Fruit fly (Drosophila melanogaster) whole organism, larva: ENCODE results near the gene eEF1delta.

ENCODE experiments used
- noc ChIP-seq: fragments of 200-800 bp; sonication (Bioruptor generic); optimal IDR thresholded peaks from 3 replicates; lab custom pipeline; 2019; ENCODE audit warnings: missing biosample characterization, mild to moderate bottlenecking, missing genetic modification characterization, moderate library complexity

Gene eEF1delta

dm6 chr2L:10232152-10232816 is at the start of gene eEF1delta:
TSS of gene eEF1delta (plus strand) at chr2L:10232507.
- TF ChIP-seq noc = no peak

DNA sequence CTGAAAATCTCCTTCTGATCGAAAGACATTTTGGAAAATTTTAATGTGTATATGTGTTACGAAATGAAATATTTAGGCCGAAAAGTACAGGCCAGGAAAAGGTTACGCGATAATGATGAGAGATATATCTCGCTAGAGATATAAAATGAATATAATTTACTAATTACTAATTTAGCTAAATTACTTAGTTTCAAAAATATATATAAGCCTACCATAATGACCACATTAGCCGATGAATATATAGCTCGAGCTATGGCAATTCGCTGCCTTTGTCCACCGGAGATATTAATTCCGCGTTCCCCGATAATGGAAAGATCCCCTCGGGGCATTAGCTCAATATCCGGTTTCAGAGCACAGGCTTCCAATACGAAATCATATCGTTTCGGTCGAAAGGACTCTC is 40.9 kb upstream of the eEF1delta start, which contains the start of gene Fum4:
TSS of gene Fum4 (minus strand) at position 101 of the 400 bp plus-strand sequence.
- no peak for TF ChIP-seq noc

- TF ChIP-seq noc = no peak
These were observed 33.4 kb upstream of the eEF1delta start, which contains the start of gene Sur for dm6 chr2L:10198911-10199310. TSS of gene Sur (minus strand) at chr2L:10199117.

DNA sequence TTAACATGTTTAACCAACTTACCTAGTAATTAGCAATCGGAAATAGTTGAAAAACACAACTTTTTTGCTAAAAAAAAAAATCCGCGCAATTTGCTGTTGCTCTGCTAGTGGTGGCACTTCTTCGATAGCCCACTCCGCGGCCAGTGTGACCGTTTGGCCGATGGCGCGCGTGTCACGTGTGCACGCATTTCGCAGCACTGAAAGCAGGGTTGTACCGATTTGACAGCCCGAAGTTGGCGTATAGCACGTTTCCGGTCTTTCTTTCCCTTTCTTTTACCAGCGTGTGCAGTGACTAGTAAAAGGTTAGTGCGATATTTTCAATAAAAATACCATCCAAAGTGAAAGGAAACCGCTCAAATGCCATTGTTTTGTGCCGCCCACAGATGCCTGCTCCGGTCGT is 31.5 kb upstream of the eEF1delta start, which contains the start of the genes Ripalpha and RpL7:
TSS of gene Ripalpha (minus strand) at position 128 of the 400 bp plus-strand sequence.
TSS of gene RpL7 (plus strand) at position 158 of the 400 bp plus-strand sequence.
- TF ChIP-seq noc = peak; percentile 88

DNA sequence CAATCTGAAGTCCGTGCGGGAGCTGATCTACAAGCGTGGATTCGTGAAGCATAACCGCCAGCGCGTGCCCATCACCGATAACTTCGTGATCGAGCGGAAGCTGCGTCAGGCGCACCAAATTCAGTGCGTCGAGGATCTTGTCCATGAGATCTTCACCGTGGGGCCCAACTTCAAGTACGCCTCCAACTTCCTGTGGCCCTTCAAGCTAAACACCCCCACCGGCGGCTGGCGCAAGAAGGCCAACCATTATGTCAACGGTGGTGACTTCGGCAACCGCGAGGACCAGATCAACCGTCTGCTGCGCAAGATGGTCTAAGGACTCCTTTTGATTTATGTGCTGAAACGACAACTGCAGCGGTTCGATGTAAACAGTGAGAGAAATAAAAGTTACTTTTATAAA is 30.6 kb upstream of the eEF1delta start:
- no peak for TF ChIP-seq noc

- TF ChIP-seq noc = peak; percentile 13
These were observed 28.3 kb upstream of the eEF1delta start, which contains the start of gene CG34159 for dm6 chr2L:10203933-10204509. TSS of gene CG34159 (minus strand) at chr2L:10204317.

dm6 chr2L:10205940-10206339 is 26.4 kb upstream of the eEF1delta start:
- no peak for TF ChIP-seq noc

DNA sequence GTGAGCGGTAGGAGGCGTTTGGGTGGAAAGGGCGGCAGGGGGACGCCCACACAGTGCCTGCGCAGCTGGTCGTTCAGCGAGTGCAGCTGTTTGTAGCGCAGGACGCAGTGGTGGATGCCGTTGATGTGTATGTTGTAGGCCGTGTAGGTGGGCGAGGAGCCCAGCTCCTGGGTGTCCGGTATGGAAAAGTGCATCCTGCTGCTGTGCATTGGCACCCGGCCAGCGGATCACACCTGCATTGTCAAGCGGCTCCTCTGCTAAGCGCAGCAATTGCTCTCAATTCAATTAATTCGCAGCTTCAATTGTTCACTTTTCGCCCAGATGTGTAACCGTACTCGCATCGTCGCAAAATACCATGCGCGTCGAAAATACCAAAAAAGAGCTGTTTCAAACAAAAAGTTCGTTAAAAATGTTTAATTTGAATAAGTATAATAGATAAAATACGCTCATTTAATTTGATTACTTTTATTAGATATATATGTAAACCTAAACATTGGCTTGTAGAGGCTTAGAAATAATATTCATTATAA is 25.6 kb upstream of the eEF1delta start, which contains the start of gene Snx17:
TSS of gene Snx17 (minus strand) at position 329 of the 530 bp plus-strand sequence.
- TF ChIP-seq noc = no peak

DNA sequence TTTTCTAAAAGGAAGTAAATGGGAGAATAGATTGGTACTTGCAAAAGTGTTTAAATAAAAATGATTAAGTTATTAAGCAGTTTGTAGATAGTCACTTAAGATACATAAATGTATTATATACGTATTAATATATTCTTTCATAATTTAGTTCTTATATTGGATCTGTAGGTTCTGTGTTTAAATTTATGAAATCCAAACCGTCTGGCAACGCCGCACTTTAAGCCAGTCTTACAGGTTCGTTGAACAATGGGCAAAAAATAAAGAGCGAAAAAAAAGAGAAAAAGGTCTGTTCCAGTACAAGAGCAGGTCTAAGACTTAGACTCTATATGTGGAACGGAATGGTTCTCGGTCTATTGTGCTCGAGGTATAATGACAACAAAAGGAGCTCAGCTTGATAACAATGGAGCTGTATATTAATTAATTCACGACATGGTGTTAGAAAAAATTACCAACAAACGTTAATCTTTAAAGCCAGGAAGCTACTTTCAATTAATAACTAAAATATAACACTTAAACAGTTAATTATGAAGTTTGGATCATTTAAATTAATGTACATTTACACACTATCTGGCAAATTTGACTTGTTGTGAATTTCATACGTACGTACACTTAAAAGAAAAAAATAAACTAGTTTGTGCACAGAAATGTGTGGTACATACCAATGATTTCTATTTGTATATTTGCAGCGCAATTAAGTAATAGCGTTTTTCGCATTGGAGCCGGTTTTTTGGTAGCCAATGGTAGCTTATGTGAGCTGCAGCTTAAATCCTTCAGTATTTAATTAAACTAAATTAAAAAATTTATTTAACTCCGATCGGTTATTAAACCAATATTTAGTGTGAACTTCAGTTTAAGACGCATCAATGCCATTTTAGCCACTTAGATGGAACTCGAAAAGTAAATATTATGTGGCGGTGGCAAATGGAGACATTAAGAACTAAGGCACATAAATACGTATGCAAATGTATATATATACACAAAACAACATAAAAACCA is 23.2 kb upstream of the eEF1delta start, which contains the start of gene CG5731:
TSS of gene CG5731 (minus strand) at position 946 of the 996 bp plus-strand sequence.
- TF ChIP-seq noc = no peak

- no peak for TF ChIP-seq noc
These were observed 21.4 kb upstream of the eEF1delta start, which contains the start of the genes CG5727 and ath for dm6 chr2L:10210631-10211557. TSS of gene CG5727 (minus strand) at chr2L:10210681. TSS of gene ath (plus strand) at chr2L:10211143.

DNA sequence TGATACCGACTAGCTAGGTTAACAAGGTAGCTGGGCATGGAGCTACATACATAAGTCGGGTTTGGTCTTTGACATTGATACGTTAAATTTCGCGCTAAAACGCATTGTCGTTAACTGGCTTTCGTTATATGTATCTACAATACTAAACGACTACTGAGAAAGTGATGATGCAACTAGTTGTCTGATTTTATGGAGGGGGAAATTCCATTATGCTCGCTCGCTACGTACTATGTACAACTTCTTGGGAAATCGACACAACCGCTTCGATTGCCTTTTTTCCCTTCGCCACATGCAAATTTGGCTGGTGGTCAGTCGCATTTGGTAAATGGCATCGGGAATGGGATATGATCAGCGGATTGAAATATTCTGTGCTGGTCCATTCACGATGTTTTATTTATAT is 12.3 kb upstream of the eEF1delta start:
- no peak for TF ChIP-seq noc

dm6 chr2L:10220501-10221386 is 11.6 kb upstream of the eEF1delta start, which contains the start of the genes Npc1a and Prosalpha6:
TSS of gene Npc1a (minus strand) at chr2L:10221216.
TSS of gene Prosalpha6 (plus strand) at chr2L:10221351.
- TF ChIP-seq noc = no peak

DNA sequence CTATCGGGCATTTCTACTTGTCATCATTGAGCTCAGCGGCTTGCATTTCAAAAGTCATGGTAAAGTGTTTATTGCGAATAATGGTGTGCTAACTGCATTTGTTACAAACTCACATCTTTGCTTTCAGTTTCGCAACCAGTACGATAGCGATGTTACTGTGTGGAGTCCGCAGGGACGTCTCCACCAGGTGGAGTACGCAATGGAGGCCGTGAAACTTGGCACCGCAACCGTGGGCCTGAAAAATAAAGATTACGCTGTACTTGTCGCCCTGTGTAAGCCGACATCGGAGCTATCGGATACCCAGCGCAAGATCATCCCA is 11.0 kb upstream of the eEF1delta start:
- no peak for TF ChIP-seq noc
